Worm (Caenorhabditis elegans) whole organism, L3 larva: ENCODE measurements around the gene fipr-14.

Experiments used
- ZK546.5 ChIP-seq: sonication (generic microtip); optimal IDR thresholded peaks from 2 replicates; lab custom pipeline; 2017; ENCODE audit warnings: missing biosample characterization, missing genetic modification characterization
- ceh-28 ChIP-seq: fragments of 150-350 bp; optimal IDR thresholded peaks from 2 replicates; lab custom pipeline; 2014; ENCODE audit warnings: missing biosample characterization, missing genetic modification reagents, missing genetic modification characterization
- ceh-82 ChIP-seq: fragments of 150-350 bp; optimal IDR thresholded peaks from 2 replicates; lab custom pipeline; 2014; ENCODE audit warnings: missing biosample characterization, missing genetic modification characterization
- ceh-9 ChIP-seq: sonication (generic microtip); optimal IDR thresholded peaks from 2 replicates; lab custom pipeline; 2018; ENCODE audit warnings: missing biosample characterization, missing genetic modification characterization
- daf-12 ChIP-seq: fragments of 150-350 bp; optimal IDR thresholded peaks from 2 replicates; lab custom pipeline; 2014; ENCODE audit warnings: missing biosample characterization, missing genetic modification reagents, missing genetic modification characterization
- elt-2 ChIP-seq: sonication (generic microtip); optimal IDR thresholded peaks from 2 replicates; lab custom pipeline; 2016; ENCODE audit warnings: missing genetic modification reagents, mild to moderate bottlenecking, missing genetic modification characterization, missing compliant biosample characterization
- eor-1 ChIP-seq, 2 experiments: fragments of 150-350 bp; optimal IDR thresholded peaks; 2 replicates each; lab custom pipeline; 2014 to 2018; ENCODE audit warnings: missing biosample characterization in 2 of 2, missing genetic modification characterization in 2 of 2
- fkh-2 ChIP-seq: fragments of 150-350 bp; optimal IDR thresholded peaks from 2 replicates; lab custom pipeline; 2014; ENCODE audit warnings: missing biosample characterization, missing genetic modification reagents, missing genetic modification characterization
- hmg-11 ChIP-seq: sonication (generic microtip); optimal IDR thresholded peaks from 2 replicates; lab custom pipeline; 2016; ENCODE audit warnings: missing genetic modification characterization, missing compliant biosample characterization
- jun-1 ChIP-seq: fragments of 150-350 bp; optimal IDR thresholded peaks from 2 replicates; lab custom pipeline; 2014; ENCODE audit warnings: missing biosample characterization, missing genetic modification reagents, missing genetic modification characterization
- lsy-12 ChIP-seq: sonication (generic microtip); optimal IDR thresholded peaks from 2 replicates; lab custom pipeline; 2016; ENCODE audit warnings: mild to moderate bottlenecking, missing genetic modification characterization, missing compliant biosample characterization
- mdl-1 ChIP-seq: fragments of 150-350 bp; optimal IDR thresholded peaks from 2 replicates; lab custom pipeline; 2014; ENCODE audit warnings: missing biosample characterization, missing genetic modification characterization
- mml-1 ChIP-seq: fragments of 150-350 bp; sonication (generic microtip); optimal IDR thresholded peaks from 3 replicates; lab custom pipeline; 2014; ENCODE audit warnings: missing biosample characterization, missing genetic modification characterization
- nfya-1 ChIP-seq: sonication (generic microtip); optimal IDR thresholded peaks from 2 replicates; lab custom pipeline; 2017; ENCODE audit warnings: missing genetic modification characterization, mild to moderate bottlenecking, missing compliant biosample characterization, antibody characterized with exemption, moderate library complexity; ENCODE audit not compliant: insufficient read depth
- nhr-11 ChIP-seq: fragments of 150-350 bp; optimal IDR thresholded peaks from 2 replicates; lab custom pipeline; 2014; ENCODE audit warnings: missing biosample characterization, missing genetic modification characterization
- nhr-23 ChIP-seq: fragments of 150-350 bp; optimal IDR thresholded peaks from 2 replicates; lab custom pipeline; 2014; ENCODE audit warnings: missing biosample characterization, missing genetic modification reagents, missing genetic modification characterization
- nhr-237 ChIP-seq: fragments of 150-350 bp; optimal IDR thresholded peaks from 2 replicates; lab custom pipeline; 2014; ENCODE audit warnings: missing biosample characterization, missing genetic modification characterization
- nhr-25 ChIP-seq: sonication (generic microtip); optimal IDR thresholded peaks from 2 replicates; lab custom pipeline; 2017; ENCODE audit warnings: missing biosample characterization, missing genetic modification characterization
- nhr-28 ChIP-seq: fragments of 150-350 bp; optimal IDR thresholded peaks from 2 replicates; lab custom pipeline; 2014; ENCODE audit warnings: missing biosample characterization, missing genetic modification characterization
- nhr-43 ChIP-seq: sonication (generic microtip); optimal IDR thresholded peaks from 2 replicates; lab custom pipeline; 2016; ENCODE audit warnings: mild to moderate bottlenecking, missing genetic modification characterization, missing compliant biosample characterization; ENCODE audit not compliant: poor library complexity, severe bottlenecking
- nhr-76 ChIP-seq: fragments of 150-350 bp; sonication (generic microtip); optimal IDR thresholded peaks from 5 replicates; lab custom pipeline; 2014; ENCODE audit warnings: missing biosample characterization, missing genetic modification characterization
- nhr-77 ChIP-seq: fragments of 150-350 bp; optimal IDR thresholded peaks from 2 replicates; lab custom pipeline; 2014; ENCODE audit warnings: missing biosample characterization, missing genetic modification characterization
- pqm-1 ChIP-seq: fragments of 150-350 bp; optimal IDR thresholded peaks from 2 replicates; lab custom pipeline; 2017; ENCODE audit warnings: missing biosample characterization, missing genetic modification characterization, inconsistent platforms
- sea-2 ChIP-seq: fragments of 150-350 bp; sonication (generic microtip); optimal IDR thresholded peaks from 4 replicates; lab custom pipeline; 2014; ENCODE audit warnings: missing biosample characterization, missing genetic modification reagents, missing genetic modification characterization
- skn-1 ChIP-seq: fragments of 150-350 bp; optimal IDR thresholded peaks from 2 replicates; lab custom pipeline; 2014; ENCODE audit warnings: missing biosample characterization, missing genetic modification characterization
- snpc-4 ChIP-seq: fragments of 150-350 bp; optimal IDR thresholded peaks from 2 replicates; lab custom pipeline; 2014; ENCODE audit warnings: missing biosample characterization, missing genetic modification characterization
- unc-39 ChIP-seq: sonication (generic microtip); optimal IDR thresholded peaks from 4 replicates; lab custom pipeline; 2017; ENCODE audit warnings: missing biosample characterization, missing genetic modification characterization
- unc-62 ChIP-seq: fragments of 150-350 bp; sonication (generic microtip); optimal IDR thresholded peaks from 4 replicates; lab custom pipeline; 2014; ENCODE audit warnings: missing biosample characterization, missing genetic modification reagents, missing genetic modification characterization
- ztf-11 ChIP-seq: fragments of 150-350 bp; optimal IDR thresholded peaks from 2 replicates; lab custom pipeline; 2014; ENCODE audit warnings: missing biosample characterization, missing genetic modification characterization
- ztf-4 ChIP-seq: fragments of 150-350 bp; optimal IDR thresholded peaks from 2 replicates; lab custom pipeline; 2014; ENCODE audit warnings: missing biosample characterization, missing genetic modification characterization

The fipr-14 gene

ce11 chrIV:10900083-10900482, 23.1 kb downstream of the fipr-14 start, which contains the start of gene srlf-30:
srlf-30 (plus strand) TSS chrIV:10900383.
- TF ChIP-seq ceh-9 (tag; lab: Kevin White, UChicago): no peak
- no peak for TF ChIP-seq nhr-23
- TF ChIP-seq elt-2 (tag; lab: Kevin White, UChicago): no peak
- TF ChIP-seq ztf-4 (tag; lab: Kevin White, UChicago): no peak
- TF ChIP-seq hmg-11 (tag; lab: Kevin White, UChicago): no peak
- no peak for TF ChIP-seq mml-1 (tag; lab: Kevin White, UChicago)
- no peak for TF ChIP-seq nhr-237 (tag; lab: Kevin White, UChicago)
- TF ChIP-seq nhr-28 (tag; lab: Kevin White, UChicago): no peak
- no peak for TF ChIP-seq nhr-11 (tag; lab: Kevin White, UChicago)
- TF ChIP-seq unc-39 (tag; lab: Kevin White, UChicago): no peak
- no peak for TF ChIP-seq fkh-2
- no peak for TF ChIP-seq ceh-28 (tag; lab: Kevin White, UChicago)
- no peak for TF ChIP-seq ZK546.5
- no peak for TF ChIP-seq unc-62 (GFP tag; lab: Kevin White, UChicago)
- TF ChIP-seq nhr-43 (tag; lab: Kevin White, UChicago): no peak
- no peak for TF ChIP-seq ceh-82 (tag; lab: Kevin White, UChicago)
- TF ChIP-seq snpc-4 (tag; lab: Kevin White, UChicago): no peak
- no peak for TF ChIP-seq sea-2 (GFP tag; lab: Kevin White, UChicago)

- no peak for TF ChIP-seq jun-1 (tag; lab: Kevin White, UChicago)
- no peak for TF ChIP-seq nhr-28 (tag; lab: Kevin White, UChicago)
Measured at ce11 chrIV:10902476-10902875, 25.5 kb downstream of the fipr-14 start.

ce11 chrIV:10904282-10904681, 27.3 kb downstream of the fipr-14 start, which contains the start of gene ZK596.3:
ZK596.3 (minus strand) TSS chrIV:10904382.
- no peak for TF ChIP-seq nhr-25
- no peak for TF ChIP-seq skn-1
- no peak for TF ChIP-seq lsy-12 (tag; lab: Kevin White, UChicago)
- no peak for TF ChIP-seq nhr-77 (tag; lab: Kevin White, UChicago)
- TF ChIP-seq nfya-1 (tag; lab: Kevin White, UChicago): no peak
- TF ChIP-seq nhr-11 (tag; lab: Kevin White, UChicago): no peak
- TF ChIP-seq snpc-4 (tag; lab: Kevin White, UChicago): no peak
- TF ChIP-seq fkh-2: no peak
- TF ChIP-seq ztf-4 (tag; lab: Kevin White, UChicago): no peak
- TF ChIP-seq ceh-9 (tag; lab: Kevin White, UChicago): no peak

- TF ChIP-seq nhr-76 (tag; lab: Kevin White, UChicago) (no peak), unc-39 (tag; lab: Kevin White, UChicago) (no peak), ZK546.5 (no peak), unc-62 (GFP tag; lab: Kevin White, UChicago) (no peak), mdl-1 (tag; lab: Kevin White, UChicago) (no peak), nfya-1 (tag; lab: Kevin White, UChicago) (no peak)
Measured at ce11 chrIV:10909206-10909605, 32.3 kb downstream of the fipr-14 start, which contains the start of gene ZK596.2. ZK596.2 (minus strand) TSS chrIV:10909306.

ce11 chrIV:10909708-10910107, 32.8 kb downstream of the fipr-14 start, which contains the start of gene pyk-2:
pyk-2 (plus strand) TSS chrIV:10909913.
- TF ChIP-seq pqm-1 (tag; lab: Kevin White, UChicago) (peak; percentile 67), eor-1 (tag; optimal IDR thresholded peaks at IDR 0.05; lab: Kevin White, UChicago) (no peak), elt-2 (tag; lab: Kevin White, UChicago) (peak; percentile 79)

- TF ChIP-seq elt-2 (tag; lab: Kevin White, UChicago): peak; percentile 40
- TF ChIP-seq daf-12 (tag; lab: Kevin White, UChicago): no peak
- TF ChIP-seq ztf-11 (tag; lab: Kevin White, UChicago): no peak
Measured at ce11 chrIV:10913081-10913480, 36.1 kb downstream of the fipr-14 start, which contains the start of gene ZK593.2. ZK593.2 (plus strand) TSS chrIV:10913381.
